Worm (Caenorhabditis elegans) whole organism, L2 larva: ENCODE measurements around the gene dkf-2.

Source experiments
- C34F6.9 ChIP-seq: fragments of 150-350 bp; optimal IDR thresholded peaks from 2 replicates; lab custom pipeline; 2014; ENCODE audit warnings: missing biosample characterization, missing genetic modification characterization
- F13H6.1 ChIP-seq: sonication (generic microtip); optimal IDR thresholded peaks from 2 replicates; lab custom pipeline; 2016; ENCODE audit warnings: missing genetic modification characterization, missing compliant biosample characterization
- Y55F3AM.14 ChIP-seq: fragments of 200-800 bp; sonication (Bioruptor generic); optimal IDR thresholded peaks from 2 replicates; lab custom pipeline; 2018; ENCODE audit warnings: mild to moderate bottlenecking, missing genetic modification characterization, missing compliant biosample characterization
- ZK546.5 ChIP-seq: sonication (generic microtip); optimal IDR thresholded peaks from 2 replicates; lab custom pipeline; 2017; ENCODE audit warnings: missing biosample characterization, missing genetic modification characterization
- alr-1 ChIP-seq: fragments of 150-350 bp; optimal IDR thresholded peaks from 2 replicates; lab custom pipeline; 2014; ENCODE audit warnings: missing biosample characterization, missing genetic modification characterization
- aly-2 ChIP-seq: fragments of 150-350 bp; optimal IDR thresholded peaks from 2 replicates; lab custom pipeline; 2014; ENCODE audit warnings: missing biosample characterization, missing genetic modification characterization
- ceh-16 ChIP-seq: fragments of 150-350 bp; optimal IDR thresholded peaks from 2 replicates; lab custom pipeline; 2014; ENCODE audit warnings: missing biosample characterization, missing genetic modification characterization
- ceh-82 ChIP-seq: fragments of 150-350 bp; optimal IDR thresholded peaks from 2 replicates; lab custom pipeline; 2014; ENCODE audit warnings: missing biosample characterization, missing genetic modification characterization
- crh-2 ChIP-seq: sonication (generic microtip); optimal IDR thresholded peaks from 2 replicates; lab custom pipeline; 2017; ENCODE audit warnings: missing biosample characterization, missing genetic modification characterization
- dmd-4 ChIP-seq: sonication (generic microtip); optimal IDR thresholded peaks from 2 replicates; lab custom pipeline; 2017; ENCODE audit warnings: missing biosample characterization, missing genetic modification characterization
- egl-27 ChIP-seq: sonication (generic microtip); optimal IDR thresholded peaks from 3 replicates; lab custom pipeline; 2017; ENCODE audit warnings: missing biosample characterization, missing genetic modification reagents, missing genetic modification characterization
- elt-1 ChIP-seq: fragments of 150-350 bp; optimal IDR thresholded peaks from 2 replicates; lab custom pipeline; 2014; ENCODE audit warnings: missing biosample characterization, missing genetic modification characterization
- elt-3 ChIP-seq: sonication (generic microtip); optimal IDR thresholded peaks from 2 replicates; lab custom pipeline; 2017; ENCODE audit warnings: missing biosample characterization, missing genetic modification characterization
- fos-1 ChIP-seq: fragments of 150-350 bp; optimal IDR thresholded peaks from 2 replicates; lab custom pipeline; 2014; ENCODE audit warnings: missing biosample characterization, missing genetic modification characterization
- gmeb-1 ChIP-seq: fragments of 150-350 bp; optimal IDR thresholded peaks from 2 replicates; lab custom pipeline; 2014; ENCODE audit warnings: missing biosample characterization, missing genetic modification characterization
- lin-13 ChIP-seq: fragments of 150-350 bp; optimal IDR thresholded peaks from 2 replicates; lab custom pipeline; 2014; ENCODE audit warnings: missing biosample characterization, missing genetic modification reagents, missing genetic modification characterization
- lin-39 ChIP-seq: fragments of 150-350 bp; optimal IDR thresholded peaks from 2 replicates; lab custom pipeline; 2014; ENCODE audit warnings: missing biosample characterization, missing genetic modification reagents, missing genetic modification characterization
- lsy-2 ChIP-seq, 2 experiments: fragments of 150-350 bp in 1 of 2; sonication (generic microtip) in 1 of 2; optimal IDR thresholded peaks; 2 replicates each; lab custom pipeline; 2014 to 2017; ENCODE audit warnings: missing biosample characterization in 2 of 2, missing genetic modification characterization in 2 of 2
- mab-5 ChIP-seq: fragments of 150-350 bp; optimal IDR thresholded peaks from 2 replicates; lab custom pipeline; 2014; ENCODE audit warnings: missing biosample characterization, missing genetic modification characterization
- mdl-1 ChIP-seq, 2 experiments: fragments of 150-350 bp in 1 of 2; sonication (generic microtip) in 1 of 2; optimal IDR thresholded peaks; 2 replicates each; lab custom pipeline; 2017; ENCODE audit warnings: missing biosample characterization in 2 of 2, missing genetic modification characterization in 2 of 2
- nhr-237 ChIP-seq: fragments of 150-350 bp; optimal IDR thresholded peaks from 2 replicates; lab custom pipeline; 2014; ENCODE audit warnings: missing biosample characterization, missing genetic modification characterization
- nhr-25 ChIP-seq: fragments of 150-350 bp; sonication (generic microtip); optimal IDR thresholded peaks from 3 replicates; lab custom pipeline; 2014; ENCODE audit warnings: missing biosample characterization, missing genetic modification characterization
- nhr-6 ChIP-seq: fragments of 150-350 bp; optimal IDR thresholded peaks from 2 replicates; lab custom pipeline; 2014; ENCODE audit warnings: missing biosample characterization, missing genetic modification characterization
- sem-4 ChIP-seq: fragments of 150-350 bp; optimal IDR thresholded peaks from 2 replicates; lab custom pipeline; 2014; ENCODE audit warnings: missing biosample characterization, missing genetic modification reagents, missing genetic modification characterization
- skn-1 ChIP-seq: sonication (generic microtip); optimal IDR thresholded peaks from 2 replicates; lab custom pipeline; 2017; ENCODE audit warnings: missing biosample characterization, missing genetic modification characterization
- sma-3 ChIP-seq: sonication (generic microtip); optimal IDR thresholded peaks from 2 replicates; lab custom pipeline; 2016; ENCODE audit warnings: missing genetic modification reagents, missing genetic modification characterization, missing compliant biosample characterization
- sma-9 ChIP-seq, 2 experiments: fragments of 150-350 bp in 1 of 2; sonication (generic microtip) in 1 of 2; optimal IDR thresholded peaks; 2 replicates each; lab custom pipeline; 2014 to 2016; ENCODE audit warnings: missing genetic modification characterization in 2 of 2, mild to moderate bottlenecking in 1 of 2, missing biosample characterization in 1 of 2, missing compliant biosample characterization in 1 of 2, missing genetic modification reagents in 1 of 2, moderate library complexity in 1 of 2
- snpc-4 ChIP-seq: fragments of 150-350 bp; optimal IDR thresholded peaks from 2 replicates; lab custom pipeline; 2014; ENCODE audit warnings: missing biosample characterization, missing genetic modification characterization
- unc-39 ChIP-seq: fragments of 150-350 bp; optimal IDR thresholded peaks from 2 replicates; lab custom pipeline; 2014; ENCODE audit warnings: missing biosample characterization, missing genetic modification characterization
- unc-55 ChIP-seq: fragments of 150-350 bp; sonication (generic microtip); optimal IDR thresholded peaks from 3 replicates; lab custom pipeline; 2014; ENCODE audit warnings: missing biosample characterization, missing genetic modification reagents, missing genetic modification characterization
- unc-62 ChIP-seq: fragments of 150-350 bp; optimal IDR thresholded peaks from 2 replicates; lab custom pipeline; 2014; ENCODE audit warnings: missing biosample characterization, missing genetic modification reagents, missing genetic modification characterization
- ztf-1 ChIP-seq: fragments of 200-800 bp; sonication (Bioruptor generic); conservative IDR thresholded peaks from 2 replicates; pipeline ENCODE4 v1.3.6; 2022; ENCODE audit warnings: missing genetic modification characterization, missing compliant biosample characterization
- ztf-11 ChIP-seq: sonication (generic microtip); optimal IDR thresholded peaks from 2 replicates; lab custom pipeline; 2017; ENCODE audit warnings: missing biosample characterization, missing genetic modification characterization
- ztf-4 ChIP-seq: fragments of 150-350 bp; optimal IDR thresholded peaks from 2 replicates; lab custom pipeline; 2014; ENCODE audit warnings: missing biosample characterization, missing genetic modification characterization

dkf-2 gene

ce11 chrV:16725955-16726354 lies 21.5 kb upstream of the dkf-2 start:
- TF ChIP-seq sma-3 (GFP tag; lab: Kevin White, UChicago) (peak; percentile 31), crh-2 (tag; lab: Kevin White, UChicago) (peak; percentile 65), ZK546.5 (tag; lab: Kevin White, UChicago) (no peak), gmeb-1 (tag; lab: Kevin White, UChicago) (peak; percentile 16), sma-9 (GFP tag; optimal IDR thresholded peaks at IDR 0.05; lab: Kevin White, UChicago) (peak; percentile 74), sma-9 (tag; optimal IDR thresholded peaks at IDR 0.05; lab: Kevin White, UChicago) (no peak), fos-1 (peak; percentile 95)

- TF ChIP-seq aly-2 (tag; lab: Kevin White, UChicago) = no peak
- TF ChIP-seq F13H6.1 (tag; lab: Kevin White, UChicago) = no peak
- TF ChIP-seq nhr-6 (tag; lab: Kevin White, UChicago) = no peak
- no peak for TF ChIP-seq lin-13 (GFP tag; lab: Kevin White, UChicago)
- TF ChIP-seq unc-62 (GFP tag; lab: Kevin White, UChicago) = no peak
- no peak for TF ChIP-seq snpc-4 (tag; lab: Kevin White, UChicago)
- TF ChIP-seq dmd-4 (tag; lab: Kevin White, UChicago) = no peak
- TF ChIP-seq skn-1 = no peak
- TF ChIP-seq mdl-1 (tag; optimal IDR thresholded peaks at IDR 0.05; lab: Kevin White, UChicago) = no peak
- no peak for TF ChIP-seq ztf-11 (tag; lab: Kevin White, UChicago)
Measured at ce11 chrV:16726915-16727314, 20.5 kb upstream of the dkf-2 start, which contains the start of gene T25E12.14. TSS of gene T25E12.14 (plus strand) at chrV:16727215.

DNA sequence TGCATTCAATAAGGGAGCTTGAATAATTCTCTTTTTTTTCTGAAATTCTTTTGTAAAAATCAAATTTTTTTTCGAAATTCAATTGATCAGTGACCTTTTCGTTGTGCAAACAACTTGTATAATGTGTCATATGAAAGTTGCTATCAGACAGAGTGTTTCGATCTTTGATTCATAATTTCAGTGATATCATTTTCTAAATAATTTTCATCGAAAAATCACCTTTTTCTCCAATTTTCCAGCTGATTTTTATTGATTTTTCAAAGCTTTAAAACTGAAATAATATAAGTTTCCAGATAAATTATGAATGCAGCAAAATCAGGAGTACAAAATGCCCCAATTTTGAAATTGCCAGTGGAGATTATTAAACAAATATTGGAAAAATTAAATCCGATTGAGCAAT lies 19.0 kb upstream of the dkf-2 start, which contains the start of gene fbxa-127:
fbxa-127 (plus strand) TSS at position 301 of the 400 bp plus-strand sequence.
- no peak for TF ChIP-seq elt-1
- peak; percentile 60 for TF ChIP-seq fos-1

ce11 chrV:16729961-16730360 lies 17.5 kb upstream of the dkf-2 start, which contains the start of gene srz-99:
TSS of gene srz-99 (plus strand) at chrV:16730261.
- TF ChIP-seq lin-39 (no peak), ZK546.5 (tag; lab: Kevin White, UChicago) (no peak), mab-5 (tag; lab: Kevin White, UChicago) (no peak), ceh-82 (tag; lab: Kevin White, UChicago) (no peak), skn-1 (no peak), C34F6.9 (tag; lab: Kevin White, UChicago) (no peak), ztf-4 (tag; lab: Kevin White, UChicago) (no peak), alr-1 (no peak), snpc-4 (tag; lab: Kevin White, UChicago) (no peak), nhr-237 (no peak), gmeb-1 (tag; lab: Kevin White, UChicago) (no peak), lin-13 (GFP tag; lab: Kevin White, UChicago) (no peak), sma-9 (GFP tag; optimal IDR thresholded peaks at IDR 0.05; lab: Kevin White, UChicago) (no peak), sma-9 (tag; optimal IDR thresholded peaks at IDR 0.05; lab: Kevin White, UChicago) (no peak), sma-3 (GFP tag; lab: Kevin White, UChicago) (no peak), unc-39 (tag; lab: Kevin White, UChicago) (no peak), ztf-11 (tag; lab: Kevin White, UChicago) (no peak), aly-2 (tag; lab: Kevin White, UChicago) (no peak), egl-27 (tag; lab: Kevin White, UChicago) (no peak), ceh-16 (tag; lab: Kevin White, UChicago) (no peak), sem-4 (tag; lab: Kevin White, UChicago) (no peak)

DNA sequence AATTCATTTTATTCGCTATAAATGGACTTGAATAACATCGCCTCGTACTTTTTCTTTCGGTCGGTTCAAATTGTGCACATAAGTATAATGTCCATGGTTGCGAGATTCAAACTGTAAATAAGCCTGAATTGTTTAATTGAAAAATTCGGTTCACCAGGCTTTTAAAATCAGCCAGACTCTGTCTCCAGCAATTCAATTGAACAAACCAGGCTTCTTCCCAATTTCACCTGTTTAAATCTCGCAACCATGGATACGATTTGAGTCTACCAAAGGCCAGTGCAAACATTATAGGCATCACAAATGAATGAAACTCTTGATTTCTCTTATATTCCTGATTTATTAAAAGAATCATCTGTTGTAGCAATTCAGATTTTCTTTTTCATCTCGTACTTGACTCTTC lies 15.8 kb upstream of the dkf-2 start, which contains the start of gene srz-100:
srz-100 (plus strand) TSS at position 301 of the 400 bp plus-strand sequence.
- no peak for TF ChIP-seq Y55F3AM.14 (GFP tag; lab: Kevin White, UChicago)
- TF ChIP-seq snpc-4 (tag; lab: Kevin White, UChicago) = no peak
- TF ChIP-seq unc-55 = no peak
- no peak for TF ChIP-seq mdl-1 (tag; optimal IDR thresholded peaks at IDR 0.05; lab: Kevin White, UChicago)
- no peak for TF ChIP-seq egl-27 (tag; lab: Kevin White, UChicago)
- no peak for TF ChIP-seq nhr-25 (tag; lab: Kevin White, UChicago)
- TF ChIP-seq F13H6.1 (tag; lab: Kevin White, UChicago) = no peak
- no peak for TF ChIP-seq ztf-1 (GFP tag; lab: Robert Waterston, UW)
- no peak for TF ChIP-seq nhr-237
- TF ChIP-seq sma-9 (GFP tag; optimal IDR thresholded peaks at IDR 0.05; lab: Kevin White, UChicago) = no peak
- TF ChIP-seq sma-9 (tag; optimal IDR thresholded peaks at IDR 0.05; lab: Kevin White, UChicago) = no peak
- TF ChIP-seq lsy-2 (tag; optimal IDR thresholded peaks at IDR 0.05; lab: Kevin White, UChicago) = no peak
- TF ChIP-seq elt-1 = no peak
- no peak for TF ChIP-seq aly-2 (tag; lab: Kevin White, UChicago)
- TF ChIP-seq elt-3 (tag; lab: Kevin White, UChicago) = no peak
